5 fruit fly cellular contexts compared by ENCODE assay signal in the genomic region with DNA sequence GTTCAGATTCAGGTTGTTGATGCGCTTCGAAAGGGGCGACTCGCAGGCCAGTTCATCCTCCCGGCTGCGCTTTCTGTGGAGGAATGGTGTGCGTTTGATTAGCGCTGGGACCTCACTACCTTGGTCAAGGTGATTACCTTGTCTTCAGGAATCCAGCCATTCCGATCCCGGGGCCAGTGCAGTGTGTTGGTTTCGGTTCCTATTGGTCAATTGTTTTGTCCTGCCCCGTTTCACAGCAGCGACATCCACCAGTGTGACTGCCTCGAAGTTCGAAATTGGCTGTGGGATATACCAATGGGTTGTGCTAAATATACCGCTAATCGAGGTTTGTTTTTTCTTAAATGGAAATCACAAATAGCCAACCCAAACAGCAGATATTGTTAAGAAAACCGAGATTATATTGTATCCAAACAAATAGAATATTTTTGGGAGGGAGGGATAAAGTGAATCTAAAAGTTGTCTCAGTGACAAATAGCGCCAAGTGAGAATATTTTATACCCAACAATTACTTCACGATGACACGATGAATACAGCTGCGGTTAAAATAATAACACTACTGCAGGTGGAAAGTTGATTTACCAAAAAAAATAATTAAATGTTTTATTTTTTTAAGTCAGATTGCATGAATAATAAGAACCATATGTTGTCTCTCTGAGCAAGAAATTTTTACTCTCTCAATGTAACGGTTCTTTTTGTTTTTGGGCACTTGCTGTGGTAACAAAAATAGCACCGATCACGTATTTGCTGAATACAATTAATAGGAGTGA.
TF ChIP-seq lines count a peak whose summit lies in the region.

A gene (minus strand): TSS at position 459 of the 767 bp plus-strand sequence.

- TF ChIP-seq CTCF in whole organism, embryonic (GFP tag; optimal IDR thresholded peaks at IDR 0.05; lab: Kevin White, UChicago) = no peak

TF ChIP-seq in whole organism, adult, 20 proteins besides CTCF, POLR2A, EP300 and RAD21:
- TF ChIP-seq ovo (GFP tag; optimal IDR thresholded peaks at IDR 0.05; lab: Kevin White, UChicago) (no peak), CG14711 (tag; optimal IDR thresholded peaks at IDR 0.05; lab: Kevin White, UChicago) (peak; percentile 45), CG11617 (GFP tag; optimal IDR thresholded peaks at IDR 0.05; lab: Kevin White, UChicago) (peak; percentile 9), CG33017 (tag; optimal IDR thresholded peaks at IDR 0.05; lab: Kevin White, UChicago) (no peak)

TF ChIP-seq in whole organism, embryonic, 481 proteins besides CTCF, POLR2A, EP300 and RAD21 (continues in another document):
- TF ChIP-seq Ada2b (GFP tag; IDR thresholded peaks at IDR 0.05; lab: Robert Waterston, UW) (peak; percentile 42; the same call in 1 of the 2 replicates), Sry-δ (GFP tag; optimal IDR thresholded peaks at IDR 0.05; lab: Kevin White, UChicago) (peak; percentile 3), CG17359 (tag; optimal IDR thresholded peaks at IDR 0.05; lab: Kevin White, UChicago) (peak; percentile 32), CG2678 (tag; optimal IDR thresholded peaks at IDR 0.05; lab: Kevin White, UChicago) (peak; percentile 7), tio (GFP tag; optimal IDR thresholded peaks at IDR 0.05; lab: Kevin White, UChicago) (no peak), tll (GFP tag; optimal IDR thresholded peaks at IDR 0.05; lab: Kevin White, UChicago) (no peak), CG14441 (GFP tag; IDR thresholded peaks at IDR 0.05; lab: Robert Waterston, UW) (no peak), sisA (GFP tag; IDR thresholded peaks at IDR 0.05; lab: Robert Waterston, UW) (peak; percentile 44), Six4 (GFP tag; optimal IDR thresholded peaks at IDR 0.05; lab: Kevin White, UChicago) (peak; percentile 12), Dfd (GFP tag; optimal IDR thresholded peaks at IDR 0.05; lab: Kevin White, UChicago) (no peak), Hand (GFP tag; optimal IDR thresholded peaks at IDR 0.05; lab: Kevin White, UChicago) (no peak), Mrtf (GFP tag; IDR thresholded peaks at IDR 0.05; lab: Robert Waterston, UW) (no peak), CG9727 (GFP tag; optimal IDR thresholded peaks at IDR 0.05; lab: Kevin White, UChicago) (no peak), Nf-YC (tag; optimal IDR thresholded peaks at IDR 0.05; lab: Kevin White, UChicago) (peak; percentile 14), otp (GFP tag; IDR thresholded peaks at IDR 0.05; lab: Robert Waterston, UW) (0 out of 3 replicates have a peak, but pooled peaks have one; percentile 21), D19A (tag; optimal IDR thresholded peaks at IDR 0.05; lab: Kevin White, UChicago) (peak; percentile 75), stc (GFP tag; IDR thresholded peaks at IDR 0.05; lab: Robert Waterston, UW) (0 out of 2 replicates have a peak, but pooled peaks have one; percentile 40), ap (GFP tag; IDR thresholded peaks at IDR 0.05; lab: Robert Waterston, UW) (no peak), CG18262 (tag; optimal IDR thresholded peaks at IDR 0.05; lab: Kevin White, UChicago) (peak; percentile 8)

TF ChIP-seq in whole organism, prepupa, 60 proteins besides CTCF, POLR2A, EP300 and RAD21 (continues in another document):
- TF ChIP-seq CG3032 (tag; optimal IDR thresholded peaks at IDR 0.05; lab: Kevin White, UChicago) (no peak), Hr39 (GFP tag; optimal IDR thresholded peaks at IDR 0.05; lab: Kevin White, UChicago) (peak; percentile 34), fd59A (GFP tag; optimal IDR thresholded peaks at IDR 0.05; lab: Kevin White, UChicago) (no peak), CG1621 (tag; optimal IDR thresholded peaks at IDR 0.05; lab: Kevin White, UChicago) (no peak), CG10631 (GFP tag; optimal IDR thresholded peaks at IDR 0.05; lab: Kevin White, UChicago) (peak; percentile 14), CG32006 (GFP tag; optimal IDR thresholded peaks at IDR 0.05; lab: Kevin White, UChicago) (peak; percentile 43), pdm3 (GFP tag; optimal IDR thresholded peaks at IDR 0.05; lab: Kevin White, UChicago) (peak; percentile 56), eg (GFP tag; IDR thresholded peaks at IDR 0.05; lab: Robert Waterston, UW) (peak; percentile 57; the same call in 2 of the 3 replicates), OdsH (GFP tag; optimal IDR thresholded peaks at IDR 0.05; lab: Kevin White, UChicago) (peak; percentile 44), CG9139 (GFP tag; optimal IDR thresholded peaks at IDR 0.05; lab: Kevin White, UChicago) (no peak), dsx (GFP tag; optimal IDR thresholded peaks at IDR 0.05; lab: Kevin White, UChicago; ENCODE audit: poor library complexity, severe bottlenecking) (no peak), vri (GFP tag; optimal IDR thresholded peaks at IDR 0.05; lab: Kevin White, UChicago) (no peak), Ets21C (GFP tag; optimal IDR thresholded peaks at IDR 0.05; lab: Kevin White, UChicago) (no peak), Hr4 (GFP tag; optimal IDR thresholded peaks at IDR 0.05; lab: Kevin White, UChicago) (peak; percentile 39), CG16779 (tag; optimal IDR thresholded peaks at IDR 0.05; lab: Kevin White, UChicago) (no peak), Eip78C (GFP tag; lab: Kevin White, UChicago) (peak; percentile 76), fkh (GFP tag; optimal IDR thresholded peaks at IDR 0.05; lab: Kevin White, UChicago) (no peak), ss (GFP tag; optimal IDR thresholded peaks at IDR 0.05; lab: Kevin White, UChicago) (no peak), CG6854 (GFP tag; optimal IDR thresholded peaks at IDR 0.05; lab: Kevin White, UChicago) (no peak), Eip93F (GFP tag; optimal IDR thresholded peaks at IDR 0.05; lab: Kevin White, UChicago) (no peak)

TF ChIP-seq in whole organism, pupa, 21 proteins besides CTCF, POLR2A, EP300 and RAD21:
- peak; percentile 15 for TF ChIP-seq Snoo (tag; optimal IDR thresholded peaks at IDR 0.05; lab: Kevin White, UChicago)
- TF ChIP-seq EcR (GFP tag; optimal IDR thresholded peaks at IDR 0.05; lab: Kevin White, UChicago) = no peak
- TF ChIP-seq D1 (tag; optimal IDR thresholded peaks at IDR 0.05; lab: Kevin White, UChicago) = no peak
- no peak for TF ChIP-seq gl (tag; optimal IDR thresholded peaks at IDR 0.05; lab: Kevin White, UChicago)
- TF ChIP-seq CG14655 (GFP tag; optimal IDR thresholded peaks at IDR 0.05; lab: Kevin White, UChicago) = no peak
- TF ChIP-seq CG32121 (GFP tag; IDR thresholded peaks at IDR 0.05; lab: Robert Waterston, UW) = no peak
- TF ChIP-seq Pif1A (GFP tag; optimal IDR thresholded peaks at IDR 0.05; lab: Kevin White, UChicago) = peak; percentile 3
- TF ChIP-seq fd96Ca (GFP tag; IDR thresholded peaks at IDR 0.05; lab: Robert Waterston, UW) = no peak
- no peak for TF ChIP-seq rn (GFP tag; IDR thresholded peaks at IDR 0.05; lab: Robert Waterston, UW)
- peak; percentile 22 for TF ChIP-seq Pif1B (GFP tag; optimal IDR thresholded peaks at IDR 0.05; lab: Kevin White, UChicago)
- peak; percentile 79 for TF ChIP-seq CG4496 (GFP tag; IDR thresholded peaks at IDR 0.05; lab: Robert Waterston, UW)
- no peak for TF ChIP-seq CG9948 (tag; optimal IDR thresholded peaks at IDR 0.05; lab: Kevin White, UChicago)
- TF ChIP-seq CG10348 (GFP tag; IDR thresholded peaks at IDR 0.05; lab: Robert Waterston, UW) = no peak
- no peak for TF ChIP-seq CG13204 (GFP tag; optimal IDR thresholded peaks at IDR 0.05; lab: Kevin White, UChicago)
- TF ChIP-seq CG34367 (tag; optimal IDR thresholded peaks at IDR 0.05; lab: Kevin White, UChicago) = no peak
- 0 out of 2 replicates have a peak, but pooled peaks have one; percentile 45 for TF ChIP-seq Ets98B (GFP tag; IDR thresholded peaks at IDR 0.05; lab: Robert Waterston, UW)
- peak; percentile 7 for TF ChIP-seq CG15710 (tag; optimal IDR thresholded peaks at IDR 0.05; lab: Kevin White, UChicago)
- TF ChIP-seq CG17806 (tag; optimal IDR thresholded peaks at IDR 0.05; lab: Kevin White, UChicago) = peak; percentile 12
- TF ChIP-seq CG12605 (GFP tag; IDR thresholded peaks at IDR 0.05; lab: Robert Waterston, UW) = peak; percentile 18; the same call in 1 of the 2 replicates
- no peak for TF ChIP-seq CG8159 (tag; optimal IDR thresholded peaks at IDR 0.05; lab: Kevin White, UChicago)
- TF ChIP-seq CG8301 (tag; optimal IDR thresholded peaks at IDR 0.05; lab: Kevin White, UChicago) = peak; percentile 18

TF ChIP-seq in whole organism, wandering third instar larva, 38 proteins besides CTCF, POLR2A, EP300 and RAD21:
- TF ChIP-seq CrebA (GFP tag; optimal IDR thresholded peaks at IDR 0.05; lab: Kevin White, UChicago; ENCODE audit: borderline replicate concordance) = no peak
- TF ChIP-seq ey (GFP tag; optimal IDR thresholded peaks at IDR 0.05; lab: Kevin White, UChicago) = peak; percentile 8
- no peak for TF ChIP-seq GATAd (GFP tag; optimal IDR thresholded peaks at IDR 0.05; lab: Kevin White, UChicago)
- peak; percentile 8 for TF ChIP-seq fru (GFP tag; optimal IDR thresholded peaks at IDR 0.05; lab: Kevin White, UChicago)
- peak in 1 of 2 experiments; percentile 28 for TF ChIP-seq foxo (GFP tag; optimal IDR thresholded peaks at IDR 0.05; lab: Kevin White, UChicago)
- TF ChIP-seq brk (GFP tag; optimal IDR thresholded peaks at IDR 0.05; lab: Kevin White, UChicago) = no peak
- TF ChIP-seq woc (GFP tag; optimal IDR thresholded peaks at IDR 0.05; lab: Kevin White, UChicago) = peak; percentile 20
- no peak for TF ChIP-seq Rel (GFP tag; optimal IDR thresholded peaks at IDR 0.05; lab: Kevin White, UChicago)
- TF ChIP-seq Rel (tag; optimal IDR thresholded peaks at IDR 0.05; lab: Kevin White, UChicago) = peak; percentile 36
- no peak for TF ChIP-seq N (GFP tag; optimal IDR thresholded peaks at IDR 0.05; lab: Kevin White, UChicago)
- TF ChIP-seq usp (GFP tag; optimal IDR thresholded peaks at IDR 0.05; lab: Kevin White, UChicago) = no peak
- TF ChIP-seq h (GFP tag; optimal IDR thresholded peaks at IDR 0.05; lab: Kevin White, UChicago) = peak; percentile 30
- TF ChIP-seq Hnf4 (GFP tag; optimal IDR thresholded peaks at IDR 0.05; lab: Kevin White, UChicago) = peak; percentile 41
- no peak for TF ChIP-seq CG9705 (GFP tag; optimal IDR thresholded peaks at IDR 0.05; lab: Kevin White, UChicago)
- no peak for TF ChIP-seq Hr83 (GFP tag; optimal IDR thresholded peaks at IDR 0.05; lab: Kevin White, UChicago; ENCODE audit: poor library complexity, severe bottlenecking)
- TF ChIP-seq tai (GFP tag; optimal IDR thresholded peaks at IDR 0.05; lab: Kevin White, UChicago) = no peak
- TF ChIP-seq Mio (GFP tag; optimal IDR thresholded peaks at IDR 0.05; lab: Kevin White, UChicago) = no peak
